Fruit fly (Drosophila melanogaster) whole organism, embryonic: ENCODE results near the gene Mst85C.

Experiments
- Ada2b ChIP-seq: fragments of 200-800 bp; sonication (Bioruptor generic); IDR thresholded peaks from 2 replicates; pipeline ENCODE4 v1.3.6; 2022; ENCODE audit warnings: missing biosample characterization, missing genetic modification characterization
- B-H2 ChIP-seq: fragments of 200-800 bp; sonication (Bioruptor generic); optimal IDR thresholded peaks from 2 replicates; lab custom pipeline; 2018; ENCODE audit warnings: missing biosample characterization, mild to moderate bottlenecking, missing genetic modification characterization
- BEAF-32 ChIP-seq: fragments of 200-800 bp; sonication (Bioruptor generic); optimal IDR thresholded peaks from 3 replicates; lab custom pipeline; 2017; ENCODE audit warnings: missing biosample characterization, missing genetic modification characterization, mild to moderate bottlenecking, moderate library complexity, missing genetic modification reagents
- CG10274 ChIP-seq: fragments of 200-800 bp; sonication (Bioruptor generic); optimal IDR thresholded peaks from 3 replicates; lab custom pipeline; 2017; ENCODE audit warnings: missing biosample characterization, mild to moderate bottlenecking, missing genetic modification characterization
- CG10979 ChIP-seq: fragments of 200-800 bp; sonication (Bioruptor generic); optimal IDR thresholded peaks from 2 replicates; lab custom pipeline; 2018; ENCODE audit warnings: missing biosample characterization, mild to moderate bottlenecking, missing genetic modification characterization, moderate library complexity
- CG12219 ChIP-seq: fragments of 200-800 bp; sonication (Bioruptor generic); optimal IDR thresholded peaks from 3 replicates; lab custom pipeline; 2018; ENCODE audit warnings: missing biosample characterization, mild to moderate bottlenecking, missing genetic modification characterization
- CG14014 ChIP-seq: fragments of 200-800 bp; sonication (Bioruptor generic); IDR thresholded peaks from 2 replicates; pipeline ENCODE4 v1.3.6; 2022; ENCODE audit warnings: missing biosample characterization, missing genetic modification characterization
- CG15514 ChIP-seq: fragments of 200-800 bp; sonication (Bioruptor generic); optimal IDR thresholded peaks from 3 replicates; lab custom pipeline; 2017; ENCODE audit warnings: missing biosample characterization, missing genetic modification characterization, mild to moderate bottlenecking, moderate library complexity, missing genetic modification reagents
- CG18764 ChIP-seq: fragments of 200-800 bp; sonication (Bioruptor generic); optimal IDR thresholded peaks from 3 replicates; lab custom pipeline; 2016; ENCODE audit warnings: missing biosample characterization, missing genetic modification characterization
- CG2116 ChIP-seq: fragments of 200-800 bp; sonication (Bioruptor generic); optimal IDR thresholded peaks from 3 replicates; lab custom pipeline; 2018; ENCODE audit warnings: missing biosample characterization, mild to moderate bottlenecking, missing genetic modification characterization
- CG2678 ChIP-seq: fragments of 200-800 bp; sonication (Bioruptor generic); optimal IDR thresholded peaks from 3 replicates; lab custom pipeline; 2019; ENCODE audit warnings: missing biosample characterization, mild to moderate bottlenecking, missing genetic modification characterization, moderate library complexity
- CG31441 ChIP-seq: fragments of 200-800 bp; sonication (Bioruptor generic); IDR thresholded peaks from 2 replicates; pipeline ENCODE4 v1.3.6; 2022; ENCODE audit warnings: missing biosample characterization, missing genetic modification characterization
- CG33557 ChIP-seq: fragments of 200-800 bp; sonication (Bioruptor generic); optimal IDR thresholded peaks from 2 replicates; lab custom pipeline; 2019; ENCODE audit warnings: missing biosample characterization, mild to moderate bottlenecking, missing genetic modification characterization, moderate library complexity
- CG34376 ChIP-seq: fragments of 200-800 bp; sonication (Bioruptor generic); optimal IDR thresholded peaks from 2 replicates; lab custom pipeline; 2018; ENCODE audit warnings: missing biosample characterization, mild to moderate bottlenecking, missing genetic modification characterization
- CG3995 ChIP-seq: fragments of 200-800 bp; sonication (Bioruptor generic); optimal IDR thresholded peaks from 3 replicates; lab custom pipeline; 2016; ENCODE audit warnings: missing biosample characterization, missing genetic modification characterization
- CG4282 ChIP-seq: fragments of 200-800 bp; sonication (Bioruptor generic); optimal IDR thresholded peaks from 2 replicates; lab custom pipeline; 2016; ENCODE audit warnings: missing biosample characterization, missing genetic modification characterization
- CG6654 ChIP-seq: fragments of 200-800 bp; sonication (Bioruptor generic); optimal IDR thresholded peaks from 2 replicates; lab custom pipeline; 2017; ENCODE audit warnings: missing biosample characterization, mild to moderate bottlenecking, missing genetic modification characterization
- CG6791 ChIP-seq: fragments of 200-800 bp; sonication (Bioruptor generic); IDR thresholded peaks from 3 replicates; pipeline ENCODE4 v1.3.6; 2022; ENCODE audit warnings: missing biosample characterization, missing genetic modification characterization; ENCODE audit not compliant: partially characterized antibody
- CG7271 ChIP-seq: fragments of 200-800 bp; sonication (Bioruptor generic); optimal IDR thresholded peaks from 2 replicates; lab custom pipeline; 2018; ENCODE audit warnings: missing biosample characterization, mild to moderate bottlenecking, missing genetic modification characterization, moderate library complexity
- CG7839 ChIP-seq: fragments of 200-800 bp; sonication (Bioruptor generic); optimal IDR thresholded peaks from 3 replicates; lab custom pipeline; 2018; ENCODE audit warnings: missing biosample characterization, mild to moderate bottlenecking, missing genetic modification characterization, moderate library complexity
- CG8281 ChIP-seq: fragments of 200-800 bp; sonication (Bioruptor generic); optimal IDR thresholded peaks from 2 replicates; lab custom pipeline; 2018; ENCODE audit warnings: missing biosample characterization, mild to moderate bottlenecking, missing genetic modification characterization, moderate library complexity
- CG8359 ChIP-seq: fragments of 200-800 bp; sonication (Bioruptor generic); optimal IDR thresholded peaks from 2 replicates; lab custom pipeline; 2017; ENCODE audit warnings: missing biosample characterization, mild to moderate bottlenecking, missing genetic modification characterization, borderline replicate concordance
- CG8478 ChIP-seq: fragments of >200 bp; optimal IDR thresholded peaks from 2 replicates; lab custom pipeline; 2018
- CG9609 ChIP-seq: fragments of 200-800 bp; sonication (Bioruptor generic); optimal IDR thresholded peaks from 3 replicates; lab custom pipeline; 2016; ENCODE audit warnings: missing biosample characterization, missing genetic modification characterization
- CG9817 ChIP-seq: fragments of 200-800 bp; sonication (Bioruptor generic); optimal IDR thresholded peaks from 2 replicates; lab custom pipeline; 2018; ENCODE audit warnings: missing biosample characterization, mild to moderate bottlenecking, missing genetic modification characterization, moderate library complexity
- CrebB ChIP-seq: fragments of 200-800 bp; sonication (Bioruptor generic); optimal IDR thresholded peaks from 3 replicates; lab custom pipeline; 2018; ENCODE audit warnings: missing biosample characterization, mild to moderate bottlenecking, missing genetic modification characterization
- Dip3 ChIP-seq: fragments of 200-800 bp; sonication (Bioruptor generic); optimal IDR thresholded peaks from 3 replicates; lab custom pipeline; 2016; ENCODE audit warnings: missing biosample characterization, missing genetic modification characterization
- Dp ChIP-seq: fragments of 200-800 bp; sonication (Bioruptor generic); optimal IDR thresholded peaks from 2 replicates; lab custom pipeline; 2018; ENCODE audit warnings: missing biosample characterization, mild to moderate bottlenecking, missing genetic modification characterization, moderate library complexity
- Gsc ChIP-seq: fragments of 200-800 bp; sonication (Bioruptor generic); IDR thresholded peaks from 2 replicates; pipeline ENCODE4 v1.3.6; 2022; ENCODE audit warnings: missing biosample characterization, missing genetic modification characterization
- HHEX ChIP-seq: fragments of 200-800 bp; sonication (Bioruptor generic); optimal IDR thresholded peaks from 3 replicates; lab custom pipeline; 2017; ENCODE audit warnings: missing biosample characterization, mild to moderate bottlenecking, missing genetic modification characterization, missing genetic modification reagents
- Mrtf ChIP-seq: fragments of 200-800 bp; sonication (Bioruptor generic); IDR thresholded peaks from 3 replicates; pipeline ENCODE4 v1.3.6; 2022; ENCODE audit warnings: missing biosample characterization, missing genetic modification characterization
- NC2α ChIP-seq: fragments of 200-800 bp; sonication (Bioruptor generic); optimal IDR thresholded peaks from 2 replicates; lab custom pipeline; 2016; ENCODE audit warnings: missing biosample characterization, missing genetic modification characterization
- Oli ChIP-seq: fragments of 200-800 bp; sonication (Bioruptor generic); optimal IDR thresholded peaks from 2 replicates; lab custom pipeline; 2018; ENCODE audit warnings: missing biosample characterization, mild to moderate bottlenecking, missing genetic modification characterization, moderate library complexity
- Opbp ChIP-seq: fragments of 200-800 bp; sonication (Bioruptor generic); IDR thresholded peaks from 3 replicates; pipeline ENCODE4 v1.3.6; 2022; ENCODE audit warnings: missing biosample characterization, missing genetic modification characterization; ENCODE audit not compliant: partially characterized antibody
- Scr ChIP-seq: fragments of 200-800 bp; sonication (Bioruptor generic); IDR thresholded peaks from 2 replicates; pipeline ENCODE4 v1.3.6; 2022; ENCODE audit warnings: missing biosample characterization, missing genetic modification characterization; ENCODE audit not compliant: partially characterized antibody
- Sin3A ChIP-seq: fragments of >200 bp; optimal IDR thresholded peaks from 2 replicates; lab custom pipeline; 2018
- Sox102F ChIP-seq: fragments of 200-800 bp; sonication (Bioruptor generic); optimal IDR thresholded peaks from 2 replicates; lab custom pipeline; 2018; ENCODE audit warnings: missing biosample characterization, mild to moderate bottlenecking, missing genetic modification characterization, moderate library complexity
- Xrp1 ChIP-seq: fragments of 200-800 bp; sonication (Bioruptor generic); IDR thresholded peaks from 2 replicates; pipeline ENCODE4 v1.3.6; 2022; ENCODE audit warnings: missing biosample characterization, missing genetic modification characterization
- ap ChIP-seq: fragments of 200-800 bp; sonication (Bioruptor generic); IDR thresholded peaks from 2 replicates; pipeline ENCODE4 v1.3.6; 2022; ENCODE audit warnings: missing biosample characterization, missing genetic modification characterization
- bab2 ChIP-seq: fragments of 200-800 bp; sonication (Bioruptor generic); optimal IDR thresholded peaks from 2 replicates; lab custom pipeline; 2016; ENCODE audit warnings: missing biosample characterization, missing genetic modification characterization
- dpn ChIP-seq, 2 experiments: fragments of 200-800 bp; sonication (Bioruptor generic); optimal IDR thresholded peaks; 3 replicates each; lab custom pipeline; 2016; ENCODE audit warnings: missing biosample characterization in 2 of 2, missing genetic modification characterization in 2 of 2
- gcm ChIP-seq: fragments of 200-800 bp; sonication (Bioruptor generic); optimal IDR thresholded peaks from 2 replicates; lab custom pipeline; 2019; ENCODE audit warnings: missing biosample characterization, mild to moderate bottlenecking, missing genetic modification characterization, moderate library complexity
- grau ChIP-seq: fragments of 200-800 bp; optimal IDR thresholded peaks from 3 replicates; lab custom pipeline; 2019; ENCODE audit warnings: missing biosample characterization, mild to moderate bottlenecking, missing genetic modification characterization, moderate library complexity
- her ChIP-seq: fragments of 200-800 bp; sonication (Bioruptor generic); optimal IDR thresholded peaks from 2 replicates; lab custom pipeline; 2016; ENCODE audit warnings: missing biosample characterization, missing genetic modification characterization
- kni ChIP-seq: fragments of 200-800 bp; sonication (Bioruptor generic); optimal IDR thresholded peaks from 3 replicates; lab custom pipeline; 2017; ENCODE audit warnings: mild to moderate bottlenecking, missing biosample characterization, missing genetic modification reagents, missing genetic modification characterization
- mam ChIP-seq: fragments of 200-800 bp; sonication (Bioruptor generic); optimal IDR thresholded peaks from 3 replicates; lab custom pipeline; 2016; ENCODE audit warnings: missing biosample characterization, missing genetic modification characterization
- peb ChIP-seq: fragments of 200-800 bp; sonication (Bioruptor generic); IDR thresholded peaks from 2 replicates; pipeline ENCODE4 v1.3.6; 2022; ENCODE audit warnings: missing biosample characterization, missing genetic modification characterization
- ranshi ChIP-seq: fragments of 200-800 bp; sonication (Bioruptor generic); IDR thresholded peaks from 2 replicates; pipeline ENCODE4 v1.3.6; 2022; ENCODE audit warnings: missing biosample characterization, missing genetic modification characterization
- sd ChIP-seq: fragments of 200-800 bp; sonication (Bioruptor generic); optimal IDR thresholded peaks from 3 replicates; lab custom pipeline; 2018; ENCODE audit warnings: missing biosample characterization, mild to moderate bottlenecking, missing genetic modification characterization, moderate library complexity
- tup ChIP-seq: fragments of 200-800 bp; sonication (Bioruptor generic); optimal IDR thresholded peaks from 2 replicates; lab custom pipeline; 2016; ENCODE audit warnings: missing biosample characterization, mild to moderate bottlenecking, missing genetic modification characterization, moderate library complexity
- z ChIP-seq: fragments of 200-800 bp; sonication (Bioruptor generic); IDR thresholded peaks from 3 replicates; pipeline ENCODE4 v1.3.6; 2022; ENCODE audit warnings: missing biosample characterization, missing genetic modification characterization
- zf30C ChIP-seq: fragments of 200-800 bp; sonication (Bioruptor generic); optimal IDR thresholded peaks from 3 replicates; lab custom pipeline; 2018; ENCODE audit warnings: missing biosample characterization, mild to moderate bottlenecking, missing genetic modification characterization

Gene Mst85C

DNA sequence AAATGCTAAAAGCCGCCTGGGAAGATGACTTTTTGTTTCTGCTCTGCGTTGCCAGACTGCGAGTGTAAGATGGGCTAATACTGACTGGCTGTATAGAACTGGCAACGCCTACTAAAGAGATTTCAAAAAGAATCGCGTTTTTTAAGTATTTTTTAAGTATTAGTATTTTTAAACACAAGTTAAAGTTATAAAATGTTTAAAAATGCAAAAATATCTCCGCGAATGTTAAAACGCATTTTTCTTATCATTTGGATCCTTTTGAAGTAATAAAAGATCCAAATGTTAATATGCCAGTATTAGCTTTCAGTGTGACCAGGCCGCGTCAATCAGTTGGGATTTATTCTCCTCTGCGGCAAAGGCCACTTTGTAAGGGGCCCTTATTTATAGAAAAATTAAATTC, 42.3 kb upstream of the Mst85C start, which contains the start of the genes Prosbeta3 and Iru (continued):
- no peak for TF ChIP-seq CG14014 (GFP tag; lab: Robert Waterston, UW)
- TF ChIP-seq Dip3 (GFP tag; lab: Kevin White, UChicago) = no peak
- no peak for TF ChIP-seq Sox102F
- TF ChIP-seq BEAF-32 (GFP tag; lab: Kevin White, UChicago) = peak; percentile 51
- no peak for TF ChIP-seq CG8478 (lab: Kevin White, UChicago)
- TF ChIP-seq mam (GFP tag; lab: Kevin White, UChicago) = peak; percentile 14
- TF ChIP-seq CG33557 = no peak
- no peak for TF ChIP-seq CG9609 (GFP tag; lab: Kevin White, UChicago)
- TF ChIP-seq bab2 = peak; percentile 32
- no peak for TF ChIP-seq her (GFP tag; lab: Kevin White, UChicago)
- no peak for TF ChIP-seq B-H2 (GFP tag; lab: Kevin White, UChicago)
- no peak for TF ChIP-seq sd (tag; lab: Kevin White, UChicago)
- TF ChIP-seq CG12219 (GFP tag; lab: Kevin White, UChicago) = no peak
- TF ChIP-seq CrebB (tag; lab: Kevin White, UChicago) = no peak
- TF ChIP-seq CG6654 (GFP tag; lab: Kevin White, UChicago) = no peak
- no peak for TF ChIP-seq tup (GFP tag; lab: Kevin White, UChicago)
- peak in 1 of 2 experiments; percentile 1 for TF ChIP-seq dpn (GFP tag; optimal IDR thresholded peaks at IDR 0.05; lab: Kevin White, UChicago)
- TF ChIP-seq CG10979 = no peak
- no peak for TF ChIP-seq HHEX (GFP tag; lab: Kevin White, UChicago)
- no peak for TF ChIP-seq CG3995 (GFP tag; lab: Kevin White, UChicago)
- peak; percentile 39 for TF ChIP-seq CG15514
- no peak for TF ChIP-seq kni
- TF ChIP-seq Mrtf (GFP tag; lab: Robert Waterston, UW) = no peak
- no peak for TF ChIP-seq CG10274 (GFP tag; lab: Kevin White, UChicago)
- TF ChIP-seq Ada2b (GFP tag; lab: Robert Waterston, UW) = no peak
- TF ChIP-seq CG31441 (GFP tag; lab: Robert Waterston, UW) = no peak
- TF ChIP-seq NC2α (GFP tag; lab: Kevin White, UChicago) = no peak
- TF ChIP-seq z (GFP tag; lab: Robert Waterston, UW) = no peak
- no peak for TF ChIP-seq Gsc
- no peak for TF ChIP-seq gcm (GFP tag; lab: Kevin White, UChicago)
- peak; percentile 90 for TF ChIP-seq Sin3A (lab: Kevin White, UChicago)
- no peak for TF ChIP-seq zf30C (GFP tag; lab: Kevin White, UChicago)
- TF ChIP-seq CG7271 (tag; lab: Kevin White, UChicago) = no peak
- peak; percentile 8 for TF ChIP-seq grau
- no peak for TF ChIP-seq Opbp (GFP tag; lab: Robert Waterston, UW)
- TF ChIP-seq CG18764 (GFP tag; lab: Kevin White, UChicago) = no peak
- no peak for TF ChIP-seq ranshi (GFP tag; lab: Robert Waterston, UW)
- no peak for TF ChIP-seq ap (GFP tag; lab: Robert Waterston, UW)
- TF ChIP-seq CG34376 (GFP tag; lab: Kevin White, UChicago) = no peak
- TF ChIP-seq CG2678 = no peak
- TF ChIP-seq CG7839 (tag; lab: Kevin White, UChicago) = no peak
- no peak for TF ChIP-seq Xrp1 (GFP tag; lab: Robert Waterston, UW)
- TF ChIP-seq Dp = peak; percentile 58
- peak; percentile 27 for TF ChIP-seq CG2116 (GFP tag; lab: Kevin White, UChicago)
- TF ChIP-seq CG9817 (tag; lab: Kevin White, UChicago) = no peak
- TF ChIP-seq CG8281 (tag; lab: Kevin White, UChicago) = no peak
- 0 out of 2 replicates have a peak, but pooled peaks have one; percentile 7 for TF ChIP-seq Scr (GFP tag; lab: Robert Waterston, UW)
- TF ChIP-seq CG6791 (GFP tag; lab: Robert Waterston, UW) = no peak
- no peak for TF ChIP-seq Oli (tag; lab: Kevin White, UChicago)
- no peak for TF ChIP-seq peb (GFP tag; lab: Robert Waterston, UW)
- no peak for TF ChIP-seq CG8359 (GFP tag; lab: Kevin White, UChicago)
- no peak for TF ChIP-seq CG4282 (GFP tag; lab: Kevin White, UChicago)
